Worm (Caenorhabditis elegans) whole organism, L4 larva: ENCODE results near the gene K10C2.6.

Source experiments
- F44E2.7 ChIP-seq: fragments of 200-800 bp; sonication (Bioruptor generic); IDR thresholded peaks from 2 replicates; pipeline ENCODE4 v2.1.2; 2022; ENCODE audit warnings: missing genetic modification characterization, missing compliant biosample characterization
- dpl-1 ChIP-seq: fragments of 150-350 bp; optimal IDR thresholded peaks from 2 replicates; lab custom pipeline; 2014; ENCODE audit warnings: missing biosample characterization, missing genetic modification reagents, missing genetic modification characterization
- lim-7 ChIP-seq: fragments of 200-800 bp; sonication (Bioruptor generic); IDR thresholded peaks from 2 replicates; pipeline ENCODE4 v1.3.6; 2022; ENCODE audit warnings: missing genetic modification characterization, missing compliant biosample characterization
- nhr-10 ChIP-seq: fragments of 150-350 bp; optimal IDR thresholded peaks from 2 replicates; lab custom pipeline; 2014; ENCODE audit warnings: missing biosample characterization, missing genetic modification characterization
- tra-1 ChIP-seq: fragments of 200-800 bp; sonication (Bioruptor generic); IDR thresholded peaks from 2 replicates; pipeline ENCODE4 v1.3.6; 2022; ENCODE audit warnings: missing genetic modification reagents, missing genetic modification characterization, missing compliant biosample characterization
- zag-1 ChIP-seq: fragments of 150-350 bp; optimal IDR thresholded peaks from 2 replicates; lab custom pipeline; 2014; ENCODE audit warnings: missing biosample characterization, missing genetic modification characterization

DNA sequence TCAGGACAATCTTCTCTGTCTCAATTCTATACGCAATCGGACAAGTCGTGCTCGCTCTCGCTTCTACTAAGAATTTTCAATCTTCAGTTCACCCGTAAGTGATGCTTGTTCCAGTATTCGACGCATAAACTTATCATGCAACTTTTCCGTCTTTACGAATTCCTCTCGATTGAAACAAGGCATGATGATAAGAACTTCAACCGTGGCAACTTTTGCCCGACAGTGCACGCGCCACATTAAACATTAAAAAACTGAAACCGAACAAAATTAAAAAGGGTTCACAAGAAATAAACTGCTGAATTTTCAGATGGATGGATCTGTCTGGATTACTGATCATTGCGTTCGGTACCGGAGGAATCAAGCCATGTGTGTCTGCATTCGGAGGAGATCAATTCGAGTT lies 7.2 kb downstream of the K10C2.6 start:
- TF ChIP-seq F44E2.7 (GFP tag; lab: Robert Waterston, UW) (no peak), dpl-1 (no peak), lim-7 (GFP tag; lab: Robert Waterston, UW) (no peak), zag-1 (no peak), tra-1 (GFP tag; lab: Robert Waterston, UW) (no peak), nhr-10 (tag; lab: Kevin White, UChicago) (no peak)
